Fruit fly (Drosophila melanogaster) whole organism, embryonic: ENCODE data around the gene CG3764.

Experiments
- Ada2b ChIP-seq: fragments of 200-800 bp; sonication (Bioruptor generic); IDR thresholded peaks from 2 replicates; pipeline ENCODE4 v1.3.6; 2022; ENCODE audit warnings: missing biosample characterization, missing genetic modification characterization
- Awh ChIP-seq: fragments of 200-800 bp; sonication (Bioruptor generic); IDR thresholded peaks from 2 replicates; pipeline ENCODE4, ENCODE4 v1.3.6; 2022; ENCODE audit warnings: missing biosample characterization, missing genetic modification characterization
- C15 ChIP-seq: fragments of 200-800 bp; sonication (Bioruptor generic); IDR thresholded peaks from 3 replicates; pipeline ENCODE4 v1.3.6; 2022; ENCODE audit warnings: missing biosample characterization, missing genetic modification characterization
- CG10654 ChIP-seq: fragments of 200-800 bp; sonication (Bioruptor generic); optimal IDR thresholded peaks from 2 replicates; lab custom pipeline; 2016; ENCODE audit warnings: missing biosample characterization, missing genetic modification characterization
- CG10979 ChIP-seq: fragments of 200-800 bp; sonication (Bioruptor generic); optimal IDR thresholded peaks from 2 replicates; lab custom pipeline; 2018; ENCODE audit warnings: missing biosample characterization, mild to moderate bottlenecking, missing genetic modification characterization, moderate library complexity
- CG1233 ChIP-seq: fragments of 200-800 bp; sonication (Bioruptor generic); optimal IDR thresholded peaks from 4 replicates; lab custom pipeline; 2018; ENCODE audit warnings: missing biosample characterization, mild to moderate bottlenecking, missing genetic modification characterization
- CG1603 ChIP-seq: fragments of 200-800 bp; sonication (Bioruptor generic); optimal IDR thresholded peaks from 2 replicates; lab custom pipeline; 2019; ENCODE audit warnings: missing biosample characterization, mild to moderate bottlenecking, missing genetic modification characterization, moderate library complexity
- CG17361 ChIP-seq: fragments of 200-800 bp; sonication (Bioruptor generic); IDR thresholded peaks from 3 replicates; pipeline ENCODE4 v1.3.6; 2022; ENCODE audit warnings: missing biosample characterization, missing genetic modification characterization
- CG17612 ChIP-seq: fragments of 200-800 bp; sonication (Bioruptor generic); IDR thresholded peaks from 2 replicates; pipeline ENCODE4 v1.3.6; 2022; ENCODE audit warnings: missing biosample characterization, missing genetic modification characterization
- CG2199 ChIP-seq: fragments of 200-800 bp; sonication (Bioruptor generic); IDR thresholded peaks from 3 replicates; pipeline ENCODE4 v1.3.6; 2022; ENCODE audit warnings: missing biosample characterization, missing genetic modification characterization
- CG2202 ChIP-seq: fragments of 200-800 bp; sonication (Bioruptor generic); optimal IDR thresholded peaks from 2 replicates; lab custom pipeline; 2018; ENCODE audit warnings: missing biosample characterization, mild to moderate bottlenecking, missing genetic modification characterization
- CG30403 ChIP-seq: fragments of 200-800 bp; sonication (Bioruptor generic); optimal IDR thresholded peaks from 3 replicates; lab custom pipeline; 2016; ENCODE audit warnings: missing biosample characterization, missing genetic modification characterization
- CG31224 ChIP-seq: fragments of 200-800 bp; sonication (Bioruptor generic); IDR thresholded peaks from 2 replicates; pipeline ENCODE4 v1.3.6; 2022; ENCODE audit warnings: missing biosample characterization, missing genetic modification characterization
- CG31441 ChIP-seq: fragments of 200-800 bp; sonication (Bioruptor generic); IDR thresholded peaks from 2 replicates; pipeline ENCODE4 v1.3.6; 2022; ENCODE audit warnings: missing biosample characterization, missing genetic modification characterization
- CG34376 ChIP-seq: fragments of 200-800 bp; sonication (Bioruptor generic); optimal IDR thresholded peaks from 2 replicates; lab custom pipeline; 2018; ENCODE audit warnings: missing biosample characterization, mild to moderate bottlenecking, missing genetic modification characterization
- CG4282 ChIP-seq: fragments of 200-800 bp; sonication (Bioruptor generic); optimal IDR thresholded peaks from 2 replicates; lab custom pipeline; 2016; ENCODE audit warnings: missing biosample characterization, missing genetic modification characterization
- CG8290 ChIP-seq, 3 experiments: fragments of 200-800 bp; sonication (Bioruptor generic); optimal IDR thresholded peaks; 2 replicates each; lab custom pipeline; 2016 to 2019; ENCODE audit warnings: missing biosample characterization in 3 of 3, missing genetic modification characterization in 3 of 3, mild to moderate bottlenecking in 2 of 3, moderate library complexity in 1 of 3
- CG9437 ChIP-seq: fragments of 200-800 bp; sonication (Bioruptor generic); optimal IDR thresholded peaks from 2 replicates; lab custom pipeline; 2018; ENCODE audit warnings: missing biosample characterization, mild to moderate bottlenecking, missing genetic modification characterization
- CG9817 ChIP-seq: fragments of 200-800 bp; sonication (Bioruptor generic); optimal IDR thresholded peaks from 2 replicates; lab custom pipeline; 2018; ENCODE audit warnings: missing biosample characterization, mild to moderate bottlenecking, missing genetic modification characterization, moderate library complexity
- CoRest ChIP-seq: fragments of 200-800 bp; sonication (Bioruptor generic); optimal IDR thresholded peaks from 3 replicates; lab custom pipeline; 2018; ENCODE audit warnings: missing biosample characterization, mild to moderate bottlenecking, missing genetic modification characterization, moderate library complexity
- Doc2 ChIP-seq: fragments of 200-800 bp; sonication (Bioruptor generic); IDR thresholded peaks from 2 replicates; pipeline ENCODE4 v1.3.6; 2022; ENCODE audit warnings: missing biosample characterization, missing genetic modification characterization
- Dref ChIP-seq: fragments of 200-800 bp; sonication (Bioruptor generic); IDR thresholded peaks from 2 replicates; pipeline ENCODE4 v1.3.6; 2022; ENCODE audit warnings: missing biosample characterization, missing genetic modification characterization
- Drgx ChIP-seq: fragments of 200-800 bp; sonication (Bioruptor generic); IDR thresholded peaks from 2 replicates; pipeline ENCODE4 v1.3.6; 2022; ENCODE audit warnings: missing biosample characterization, missing genetic modification characterization
- H2.0 ChIP-seq: fragments of 200-800 bp; sonication (Bioruptor generic); IDR thresholded peaks from 2 replicates; pipeline ENCODE4 v1.3.6; 2022; ENCODE audit warnings: missing biosample characterization, missing genetic modification characterization
- HLH54F ChIP-seq: fragments of 200-800 bp; sonication (Bioruptor generic); optimal IDR thresholded peaks from 3 replicates; lab custom pipeline; 2016; ENCODE audit warnings: missing biosample characterization, missing genetic modification characterization
- Oli ChIP-seq: fragments of 200-800 bp; sonication (Bioruptor generic); optimal IDR thresholded peaks from 2 replicates; lab custom pipeline; 2018; ENCODE audit warnings: missing biosample characterization, mild to moderate bottlenecking, missing genetic modification characterization, moderate library complexity
- Optix ChIP-seq: fragments of 200-800 bp; sonication (Bioruptor generic); IDR thresholded peaks from 3 replicates; pipeline ENCODE4 v1.3.6; 2022; ENCODE audit warnings: missing biosample characterization, missing genetic modification characterization
- Ptx1 ChIP-seq: fragments of 200-800 bp; sonication (Bioruptor generic); IDR thresholded peaks from 2 replicates; pipeline ENCODE4 v1.3.6; 2022; ENCODE audit warnings: missing biosample characterization, missing genetic modification characterization
- Rx ChIP-seq: fragments of 200-800 bp; sonication (Bioruptor generic); IDR thresholded peaks from 2 replicates; pipeline ENCODE4 v1.3.6; 2022; ENCODE audit warnings: missing biosample characterization, missing genetic modification characterization
- Sox102F ChIP-seq: fragments of 200-800 bp; sonication (Bioruptor generic); optimal IDR thresholded peaks from 2 replicates; lab custom pipeline; 2018; ENCODE audit warnings: missing biosample characterization, mild to moderate bottlenecking, missing genetic modification characterization, moderate library complexity
- Spps ChIP-seq: fragments of 200-800 bp; sonication (Bioruptor generic); optimal IDR thresholded peaks from 2 replicates; lab custom pipeline; 2018; ENCODE audit warnings: missing biosample characterization, mild to moderate bottlenecking, missing genetic modification characterization
- al ChIP-seq: fragments of 200-800 bp; sonication (Bioruptor generic); IDR thresholded peaks from 2 replicates; pipeline ENCODE4 v1.3.6; 2022; ENCODE audit warnings: missing biosample characterization, missing genetic modification characterization
- bsh ChIP-seq, 2 experiments: fragments of 200-800 bp; sonication (Bioruptor generic); optimal IDR thresholded peaks; 2 replicates each; lab custom pipeline; 2017 to 2018; ENCODE audit warnings: mild to moderate bottlenecking in 2 of 2, missing biosample characterization in 2 of 2, missing genetic modification characterization in 2 of 2, moderate library complexity in 1 of 2
- chinmo ChIP-seq: fragments of 200-800 bp; sonication (Bioruptor generic); IDR thresholded peaks from 4 replicates; pipeline ENCODE4 v1.3.6; 2022; ENCODE audit warnings: missing biosample characterization, missing genetic modification characterization; ENCODE audit not compliant: partially characterized antibody
- croc ChIP-seq: fragments of 200-800 bp; sonication (Bioruptor generic); conservative IDR thresholded peaks from 3 replicates; pipeline ENCODE4 v1.3.6; 2022; ENCODE audit warnings: missing biosample characterization, missing genetic modification characterization
- cwo ChIP-seq: fragments of 200-800 bp; sonication (Bioruptor generic); optimal IDR thresholded peaks from 3 replicates; lab custom pipeline; 2017; ENCODE audit warnings: missing biosample characterization, missing genetic modification characterization, mild to moderate bottlenecking, moderate library complexity, missing genetic modification reagents
- esg ChIP-seq: fragments of 200-800 bp; sonication (Bioruptor generic); conservative IDR thresholded peaks from 2 replicates; pipeline ENCODE4 v1.3.6; 2022; ENCODE audit warnings: missing biosample characterization, missing genetic modification characterization
- gsb ChIP-seq: fragments of 200-800 bp; sonication (Bioruptor generic); IDR thresholded peaks from 2 replicates; pipeline ENCODE4 v1.3.6; 2022; ENCODE audit warnings: missing biosample characterization, missing genetic modification characterization
- jing ChIP-seq: fragments of 200-800 bp; sonication (Bioruptor generic); optimal IDR thresholded peaks from 2 replicates; lab custom pipeline; 2018; ENCODE audit warnings: missing biosample characterization, mild to moderate bottlenecking, missing genetic modification characterization
- lilli ChIP-seq: fragments of 200-800 bp; sonication (Bioruptor generic); optimal IDR thresholded peaks from 3 replicates; lab custom pipeline; 2016; ENCODE audit warnings: missing biosample characterization, missing genetic modification characterization
- mld ChIP-seq: fragments of 200-800 bp; sonication (Bioruptor generic); IDR thresholded peaks from 3 replicates; pipeline ENCODE4 v1.3.6; 2022; ENCODE audit warnings: missing biosample characterization, missing genetic modification characterization; ENCODE audit not compliant: partially characterized antibody
- org-1 ChIP-seq: fragments of 200-800 bp; sonication (Bioruptor generic); optimal IDR thresholded peaks from 2 replicates; lab custom pipeline; 2017; ENCODE audit warnings: missing biosample characterization, missing genetic modification characterization
- prd ChIP-seq, 3 experiments: fragments of >200 bp in 2 of 3; fragments of 200-800 bp in 1 of 3; sonication (Bioruptor generic) in 1 of 3; optimal IDR thresholded peaks in 2 of 3; IDR thresholded peaks in 1 of 3; 2 replicates in 2 of 3; 3 replicates in 1 of 3; pipeline versions ENCODE4 v1.3.6 to Lab custom; 2017 to 2022; ENCODE audit warnings: missing biosample characterization in 1 of 3, missing genetic modification characterization in 1 of 3
- schlank ChIP-seq: fragments of 200-800 bp; sonication (Bioruptor generic); optimal IDR thresholded peaks from 2 replicates; lab custom pipeline; 2018; ENCODE audit warnings: missing biosample characterization, mild to moderate bottlenecking, missing genetic modification characterization
- ttk ChIP-seq: fragments of 200-800 bp; sonication (Bioruptor generic); IDR thresholded peaks from 2 replicates; pipeline ENCODE4 v2.1.2; 2022; ENCODE audit warnings: missing biosample characterization, missing genetic modification characterization
- tx ChIP-seq: fragments of 200-800 bp; sonication (Bioruptor generic); optimal IDR thresholded peaks from 2 replicates; lab custom pipeline; 2016; ENCODE audit warnings: missing biosample characterization, missing genetic modification characterization
- vvl ChIP-seq: fragments of 200-800 bp; sonication (Bioruptor generic); IDR thresholded peaks from 2 replicates; pipeline ENCODE4 v1.3.6; 2022; ENCODE audit warnings: missing biosample characterization, missing genetic modification characterization
- wdn ChIP-seq: fragments of 200-800 bp; sonication (Bioruptor generic); IDR thresholded peaks from 2 replicates; pipeline ENCODE4 v1.3.6; 2022; ENCODE audit warnings: missing biosample characterization, missing genetic modification characterization
- wor ChIP-seq: fragments of 200-800 bp; sonication (Bioruptor generic); IDR thresholded peaks from 2 replicates; pipeline ENCODE4 v1.3.6; 2022; ENCODE audit warnings: missing biosample characterization, missing genetic modification characterization

CG3764 gene

DNA sequence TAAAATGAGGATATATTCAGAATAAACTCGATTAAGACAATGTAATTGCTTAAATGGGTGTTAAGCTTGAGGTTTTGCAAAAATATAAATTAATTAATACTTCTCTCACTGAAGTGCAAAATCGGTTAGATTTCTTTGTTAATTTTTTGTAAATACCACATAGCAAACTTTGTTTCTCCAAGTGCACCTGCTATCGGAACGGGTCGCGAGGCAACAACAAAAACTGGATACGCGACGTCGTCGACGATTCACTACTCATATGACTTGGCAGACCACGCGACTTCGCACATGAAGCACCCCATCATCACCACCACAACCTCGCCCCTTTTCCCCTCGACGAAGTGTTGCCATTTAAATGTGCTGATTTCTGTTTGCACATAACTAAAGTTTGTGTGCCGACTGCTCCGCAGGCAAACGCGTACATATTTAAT lies 5.3 kb downstream of the CG3764 start (continued):
- 0 out of 4 replicates have a peak, but pooled peaks have one; percentile 29 for TF ChIP-seq chinmo (GFP tag; lab: Robert Waterston, UW)
- peak; percentile 39; the same call in 1 of the 3 replicates for TF ChIP-seq CG17361
- TF ChIP-seq Rx (GFP tag; lab: Robert Waterston, UW), result 0 out of 2 replicates have a peak, but pooled peaks have one; percentile 28
- TF ChIP-seq Oli (tag; lab: Kevin White, UChicago), result peak; percentile 17
- TF ChIP-seq CG2199, result peak; percentile 36; the same call in 1 of the 3 replicates
- peak; percentile 39 for TF ChIP-seq Sox102F
- TF ChIP-seq Awh (GFP tag; lab: Robert Waterston, UW), result no peak
- no peak for TF ChIP-seq Dref
- no peak for TF ChIP-seq mld (GFP tag; lab: Robert Waterston, UW)
- TF ChIP-seq CG1603, result peak; percentile 39
- no peak for TF ChIP-seq Doc2
- no peak for TF ChIP-seq wor
- TF ChIP-seq CG2202, result no peak
- TF ChIP-seq CG34376 (GFP tag; lab: Kevin White, UChicago), result no peak
- no peak for TF ChIP-seq CG1233 (GFP tag; lab: Kevin White, UChicago)
- TF ChIP-seq cwo (GFP tag; lab: Kevin White, UChicago), result peak; percentile 85
- peak; percentile 26; the same call in 1 of the 2 replicates for TF ChIP-seq H2.0 (GFP tag; lab: Robert Waterston, UW)
- peak; percentile 25; the same call in 1 of the 2 replicates for TF ChIP-seq esg (GFP tag; lab: Robert Waterston, UW)
- no peak for TF ChIP-seq HLH54F (GFP tag; lab: Kevin White, UChicago)
- TF ChIP-seq CG31441 (GFP tag; lab: Robert Waterston, UW), result peak; percentile 47; the same call in 1 of the 2 replicates
- TF ChIP-seq tx, result no peak
- TF ChIP-seq al (GFP tag; lab: Robert Waterston, UW), result peak; percentile 33; the same call in 1 of the 2 replicates
- peak; percentile 56; the same call in 1 of the 2 replicates for TF ChIP-seq Drgx (GFP tag; lab: Robert Waterston, UW)
- no peak for TF ChIP-seq Spps (tag; lab: Kevin White, UChicago)
- TF ChIP-seq Ada2b (GFP tag; lab: Robert Waterston, UW), result 0 out of 2 replicates have a peak, but pooled peaks have one; percentile 30
- 0 out of 3 replicates have a peak, but pooled peaks have one; percentile 13 for TF ChIP-seq croc (GFP tag; lab: Robert Waterston, UW)
- peak; percentile 20 for TF ChIP-seq schlank (tag; lab: Kevin White, UChicago)
- 0 out of 2 replicates have a peak, but pooled peaks have one; percentile 30 for TF ChIP-seq wdn
- peak; percentile 34; the same call in 1 of the 3 replicates for TF ChIP-seq Optix (GFP tag; lab: Robert Waterston, UW)
- peak in 1 of 2 experiments; percentile 25 for TF ChIP-seq bsh (GFP tag; optimal IDR thresholded peaks at IDR 0.05; lab: Kevin White, UChicago)
- TF ChIP-seq CG10654 (GFP tag; lab: Kevin White, UChicago), result peak; percentile 6
- peak; percentile 16; the same call in 1 of the 2 replicates for TF ChIP-seq CG31224 (GFP tag; lab: Robert Waterston, UW)
- no peak for TF ChIP-seq CG4282 (GFP tag; lab: Kevin White, UChicago)
- TF ChIP-seq CG9817 (tag; lab: Kevin White, UChicago), result peak; percentile 35
- TF ChIP-seq CG30403, result peak; percentile 23
- TF ChIP-seq jing (GFP tag; lab: Kevin White, UChicago), result no peak
- peak; percentile 7 for TF ChIP-seq org-1 (GFP tag; lab: Kevin White, UChicago)
- no peak for TF ChIP-seq prd (optimal IDR thresholded peaks at IDR 0.05; lab: Kevin White, UChicago)
- TF ChIP-seq prd (GFP tag; IDR thresholded peaks at IDR 0.05; lab: Robert Waterston, UW), result peak; percentile 42; the same call in 2 of the 3 replicates
- no peak for TF ChIP-seq CG8290 (GFP tag; optimal IDR thresholded peaks at IDR 0.05; lab: Kevin White, UChicago)
- peak in 1 of 2 experiments; percentile 56 for TF ChIP-seq CG8290 (tag; optimal IDR thresholded peaks at IDR 0.05; lab: Kevin White, UChicago)
- TF ChIP-seq lilli (GFP tag; lab: Kevin White, UChicago), result peak; percentile 13
- TF ChIP-seq CG10979, result peak; percentile 8
- peak; percentile 53; the same call in 1 of the 2 replicates for TF ChIP-seq vvl
- TF ChIP-seq gsb, result 0 out of 2 replicates have a peak, but pooled peaks have one; percentile 18
- peak; percentile 39 for TF ChIP-seq CG9437 (GFP tag; lab: Kevin White, UChicago)
- peak; percentile 38 for TF ChIP-seq CoRest (tag; lab: Kevin White, UChicago)
- no peak for TF ChIP-seq C15 (GFP tag; lab: Robert Waterston, UW)
- TF ChIP-seq Ptx1 (GFP tag; lab: Robert Waterston, UW), result peak; percentile 44; the same call in 1 of the 2 replicates
- TF ChIP-seq ttk (GFP tag; lab: Robert Waterston, UW), result peak; percentile 46
- peak; percentile 57; the same call in 1 of the 2 replicates for TF ChIP-seq CG17612 (GFP tag; lab: Robert Waterston, UW)
